Worm (Caenorhabditis elegans): ENCODE results near the gene lips-8.

- TF ChIP-seq W03F9.2 (tag; optimal IDR thresholded peaks at IDR 0.05) (no peak), him-1 (tag; optimal IDR thresholded peaks at IDR 0.05) (no peak), dao-5 (tag; optimal IDR thresholded peaks at IDR 0.05) (no peak)
These were observed 25.4 kb upstream of the lips-8 start, which contains the start of gene F31F6.3 for ce11 chrX:14872817-14873469.
